Fruit fly (Drosophila melanogaster) whole organism, embryonic: ENCODE data around the gene CG8136.

ENCODE experiments used
- Abd-B ChIP-seq: fragments of 200-800 bp; sonication (Bioruptor generic); optimal IDR thresholded peaks from 2 replicates; lab custom pipeline; 2018; ENCODE audit warnings: missing biosample characterization, mild to moderate bottlenecking, missing genetic modification characterization, moderate library complexity
- CG10321 ChIP-seq: fragments of 200-800 bp; sonication (Bioruptor generic); IDR thresholded peaks from 2 replicates; pipeline ENCODE4 v1.3.6; 2022; ENCODE audit warnings: missing biosample characterization, missing genetic modification characterization
- CG10979 ChIP-seq: fragments of 200-800 bp; sonication (Bioruptor generic); optimal IDR thresholded peaks from 2 replicates; lab custom pipeline; 2018; ENCODE audit warnings: missing biosample characterization, mild to moderate bottlenecking, missing genetic modification characterization, moderate library complexity
- CG14710 ChIP-seq: fragments of 200-800 bp; sonication (Bioruptor generic); optimal IDR thresholded peaks from 3 replicates; lab custom pipeline; 2019; ENCODE audit warnings: missing biosample characterization, mild to moderate bottlenecking, missing genetic modification characterization, moderate library complexity
- CG17829 ChIP-seq: fragments of 200-800 bp; optimal IDR thresholded peaks from 2 replicates; lab custom pipeline; 2019; ENCODE audit warnings: missing biosample characterization, mild to moderate bottlenecking, missing genetic modification characterization, moderate library complexity
- CG18599 ChIP-seq: fragments of 200-800 bp; sonication (Bioruptor generic); optimal IDR thresholded peaks from 3 replicates; lab custom pipeline; 2017; ENCODE audit warnings: missing biosample characterization, missing genetic modification characterization, mild to moderate bottlenecking, moderate library complexity, missing genetic modification reagents
- CG2199 ChIP-seq: fragments of 200-800 bp; sonication (Bioruptor generic); IDR thresholded peaks from 3 replicates; pipeline ENCODE4 v1.3.6; 2022; ENCODE audit warnings: missing biosample characterization, missing genetic modification characterization
- CG2712 ChIP-seq: fragments of 200-800 bp; optimal IDR thresholded peaks from 3 replicates; lab custom pipeline; 2019; ENCODE audit warnings: missing biosample characterization, mild to moderate bottlenecking, missing genetic modification characterization, moderate library complexity
- CG2875 ChIP-seq: fragments of 200-800 bp; sonication (Bioruptor generic); optimal IDR thresholded peaks from 2 replicates; lab custom pipeline; 2017; ENCODE audit warnings: missing biosample characterization, mild to moderate bottlenecking, missing genetic modification characterization, missing genetic modification reagents
- CG3847 ChIP-seq: fragments of 200-800 bp; sonication (Bioruptor generic); IDR thresholded peaks from 2 replicates; pipeline ENCODE4 v1.3.6; 2022; ENCODE audit warnings: missing biosample characterization, missing genetic modification characterization
- CG5180 ChIP-seq: fragments of 200-800 bp; sonication (Bioruptor generic); optimal IDR thresholded peaks from 3 replicates; lab custom pipeline; 2017; ENCODE audit warnings: missing biosample characterization, missing genetic modification characterization, mild to moderate bottlenecking, moderate library complexity, missing genetic modification reagents
- CG6654 ChIP-seq: fragments of 200-800 bp; sonication (Bioruptor generic); optimal IDR thresholded peaks from 2 replicates; lab custom pipeline; 2017; ENCODE audit warnings: missing biosample characterization, mild to moderate bottlenecking, missing genetic modification characterization
- CG7963 ChIP-seq: fragments of 200-800 bp; sonication (Bioruptor generic); IDR thresholded peaks from 3 replicates; pipeline ENCODE4 v1.3.6; 2022; ENCODE audit warnings: missing biosample characterization, missing genetic modification characterization; ENCODE audit not compliant: partially characterized antibody
- CG9932 ChIP-seq: fragments of 200-800 bp; sonication (Bioruptor generic); IDR thresholded peaks from 2 replicates; pipeline ENCODE4 v1.3.6; 2022; ENCODE audit warnings: missing biosample characterization, missing genetic modification characterization
- D19A ChIP-seq: fragments of 200-800 bp; optimal IDR thresholded peaks from 3 replicates; lab custom pipeline; 2019; ENCODE audit warnings: missing biosample characterization, mild to moderate bottlenecking, missing genetic modification characterization, moderate library complexity
- Fer1 ChIP-seq: fragments of 200-800 bp; sonication (Bioruptor generic); optimal IDR thresholded peaks from 2 replicates; lab custom pipeline; 2017; ENCODE audit warnings: missing biosample characterization, mild to moderate bottlenecking, missing genetic modification characterization
- H2.0 ChIP-seq: fragments of 200-800 bp; sonication (Bioruptor generic); IDR thresholded peaks from 2 replicates; pipeline ENCODE4 v1.3.6; 2022; ENCODE audit warnings: missing biosample characterization, missing genetic modification characterization
- HLH3B ChIP-seq: fragments of 200-800 bp; sonication (Bioruptor generic); IDR thresholded peaks from 2 replicates; pipeline ENCODE4 v1.3.6; 2022; ENCODE audit warnings: missing biosample characterization, missing genetic modification characterization
- Hey ChIP-seq: fragments of 200-800 bp; sonication (Bioruptor generic); optimal IDR thresholded peaks from 3 replicates; lab custom pipeline; 2018; ENCODE audit warnings: missing biosample characterization, mild to moderate bottlenecking, missing genetic modification characterization
- Sry-β ChIP-seq: fragments of 200-800 bp; sonication (Bioruptor generic); optimal IDR thresholded peaks from 2 replicates; lab custom pipeline; 2018; ENCODE audit warnings: missing biosample characterization, mild to moderate bottlenecking, missing genetic modification characterization, moderate library complexity
- Stat92E ChIP-seq, 3 experiments: fragments of >200 bp in 2 of 3; fragments of 200-800 bp in 1 of 3; sonication (Bioruptor generic) in 1 of 3; optimal IDR thresholded peaks; 2 replicates each; lab custom pipeline; 2017 to 2019; ENCODE audit warnings: missing biosample characterization in 3 of 3, missing genetic modification characterization in 3 of 3, mild to moderate bottlenecking in 1 of 3, moderate library complexity in 1 of 3
- br ChIP-seq: fragments of >200 bp; optimal IDR thresholded peaks from 2 replicates; lab custom pipeline; 2017
- cato ChIP-seq: fragments of 200-800 bp; sonication (Bioruptor generic); optimal IDR thresholded peaks from 2 replicates; lab custom pipeline; 2016; ENCODE audit warnings: missing biosample characterization, missing genetic modification characterization, borderline replicate concordance
- chinmo ChIP-seq: fragments of 200-800 bp; sonication (Bioruptor generic); IDR thresholded peaks from 4 replicates; pipeline ENCODE4 v1.3.6; 2022; ENCODE audit warnings: missing biosample characterization, missing genetic modification characterization; ENCODE audit not compliant: partially characterized antibody
- da ChIP-seq: fragments of 200-800 bp; sonication (Bioruptor generic); optimal IDR thresholded peaks from 2 replicates; lab custom pipeline; 2016; ENCODE audit warnings: missing biosample characterization, missing genetic modification characterization
- dan ChIP-seq: fragments of 200-800 bp; sonication (Bioruptor generic); IDR thresholded peaks from 2 replicates; pipeline ENCODE4 v1.3.6; 2022; ENCODE audit warnings: missing biosample characterization, missing genetic modification characterization
- fu2 ChIP-seq: fragments of 200-800 bp; sonication (Bioruptor generic); optimal IDR thresholded peaks from 2 replicates; lab custom pipeline; 2016; ENCODE audit warnings: missing biosample characterization, missing genetic modification characterization
- lilli ChIP-seq: fragments of 200-800 bp; sonication (Bioruptor generic); optimal IDR thresholded peaks from 3 replicates; lab custom pipeline; 2016; ENCODE audit warnings: missing biosample characterization, missing genetic modification characterization
- nau ChIP-seq: fragments of 200-800 bp; sonication (Bioruptor generic); optimal IDR thresholded peaks from 3 replicates; lab custom pipeline; 2017; ENCODE audit warnings: missing biosample characterization, mild to moderate bottlenecking, missing genetic modification characterization, missing genetic modification reagents
- nom ChIP-seq: fragments of 200-800 bp; sonication (Bioruptor generic); optimal IDR thresholded peaks from 2 replicates; lab custom pipeline; 2017; ENCODE audit warnings: missing biosample characterization, missing genetic modification characterization, mild to moderate bottlenecking, moderate library complexity, missing genetic modification reagents
- pros ChIP-seq: fragments of 200-800 bp; sonication (Bioruptor generic); optimal IDR thresholded peaks from 3 replicates; lab custom pipeline; 2019; ENCODE audit warnings: missing biosample characterization, mild to moderate bottlenecking, missing genetic modification characterization, moderate library complexity
- repo ChIP-seq: fragments of 200-800 bp; sonication (Bioruptor generic); optimal IDR thresholded peaks from 2 replicates; lab custom pipeline; 2016; ENCODE audit warnings: missing biosample characterization, missing genetic modification characterization
- row ChIP-seq: fragments of 200-800 bp; sonication (Bioruptor generic); IDR thresholded peaks from 3 replicates; pipeline ENCODE4 v1.3.6; 2022; ENCODE audit warnings: missing biosample characterization, missing genetic modification characterization
- scrt ChIP-seq: fragments of 200-800 bp; sonication (Bioruptor generic); optimal IDR thresholded peaks from 2 replicates; lab custom pipeline; 2018; ENCODE audit warnings: missing biosample characterization, mild to moderate bottlenecking, missing genetic modification characterization, moderate library complexity
- sd ChIP-seq: fragments of 200-800 bp; sonication (Bioruptor generic); optimal IDR thresholded peaks from 3 replicates; lab custom pipeline; 2018; ENCODE audit warnings: missing biosample characterization, mild to moderate bottlenecking, missing genetic modification characterization, moderate library complexity
- sr ChIP-seq: fragments of 200-800 bp; sonication (Bioruptor generic); IDR thresholded peaks from 3 replicates; pipeline ENCODE4 v1.3.6; 2022; ENCODE audit warnings: missing biosample characterization, missing genetic modification characterization
- tap ChIP-seq: fragments of 200-800 bp; optimal IDR thresholded peaks from 3 replicates; lab custom pipeline; 2019; ENCODE audit warnings: missing biosample characterization, mild to moderate bottlenecking, missing genetic modification characterization, moderate library complexity
- trem ChIP-seq: fragments of 200-800 bp; optimal IDR thresholded peaks from 3 replicates; lab custom pipeline; 2019; ENCODE audit warnings: missing biosample characterization, mild to moderate bottlenecking, missing genetic modification characterization, moderate library complexity
- ttk ChIP-seq: fragments of 200-800 bp; sonication (Bioruptor generic); IDR thresholded peaks from 2 replicates; pipeline ENCODE4 v2.1.2; 2022; ENCODE audit warnings: missing biosample characterization, missing genetic modification characterization

The CG8136 gene

dm6 chr3R:8731597-8732263 lies 10.6 kb downstream of the CG8136 start, which contains the start of the genes M1BP and CG8202 (continued):
- TF ChIP-seq CG3847 = peak; percentile 79
- no peak for TF ChIP-seq D19A (tag; lab: Kevin White, UChicago)
- peak; percentile 79 for TF ChIP-seq CG6654
- TF ChIP-seq CG9932 (GFP tag; lab: Robert Waterston, UW) = peak; percentile 82
- no peak for TF ChIP-seq da (GFP tag; lab: Kevin White, UChicago)
- TF ChIP-seq Abd-B = peak; percentile 87
- TF ChIP-seq cato (GFP tag; lab: Kevin White, UChicago) = peak; percentile 81

- TF ChIP-seq tap (peak; percentile 27), Stat92E (GFP tag; optimal IDR thresholded peaks at IDR 0.05; lab: Kevin White, UChicago) (peak in 1 of 3 experiments; percentile 27), nom (peak; percentile 36), CG18599 (peak; percentile 9), pros (GFP tag; lab: Kevin White, UChicago) (peak; percentile 10), CG2875 (GFP tag; lab: Kevin White, UChicago) (no peak), CG7963 (GFP tag; lab: Robert Waterston, UW) (0 out of 3 replicates have a peak, but pooled peaks have one; percentile 18), nau (no peak), CG2712 (tag; lab: Kevin White, UChicago) (peak; percentile 4), Fer1 (peak; percentile 18), H2.0 (GFP tag; lab: Robert Waterston, UW) (no peak), sr (GFP tag; lab: Robert Waterston, UW) (no peak), row (peak; percentile 14; the same call in 1 of the 3 replicates), CG2199 (peak; percentile 92; the same call in 2 of the 3 replicates), trem (peak; percentile 15), Sry-β (peak; percentile 82), HLH3B (GFP tag; lab: Robert Waterston, UW) (no peak), Hey (tag; lab: Kevin White, UChicago) (no peak), CG5180 (GFP tag; lab: Kevin White, UChicago) (no peak), CG10979 (tag; lab: Kevin White, UChicago) (peak; percentile 7), scrt (GFP tag; lab: Kevin White, UChicago) (no peak), repo (no peak)
Measured at dm6 chr3R:8739161-8739783, 18.1 kb downstream of the CG8136 start.

- TF ChIP-seq br (lab: Kevin White, UChicago) (no peak), dan (no peak), CG14710 (tag; lab: Kevin White, UChicago) (no peak), ttk (GFP tag; lab: Robert Waterston, UW) (no peak), fu2 (GFP tag; lab: Kevin White, UChicago) (no peak), chinmo (GFP tag; lab: Robert Waterston, UW) (0 out of 4 replicates have a peak, but pooled peaks have one; percentile 10), CG10321 (GFP tag; lab: Robert Waterston, UW) (no peak), lilli (GFP tag; lab: Kevin White, UChicago) (no peak), sd (tag; lab: Kevin White, UChicago) (peak; percentile 37), CG17829 (tag; lab: Kevin White, UChicago) (peak; percentile 96)
Measured at dm6 chr3R:8740118-8740517, 18.9 kb downstream of the CG8136 start.
